Fruit fly (Drosophila melanogaster) whole organism, embryonic: Measurements from ENCODE around the gene bab2.

Experiments
- Adf1 ChIP-seq: fragments of 200-800 bp; sonication (Bioruptor generic); IDR thresholded peaks from 2 replicates; pipeline ENCODE4 v1.3.6; 2022; ENCODE audit warnings: missing biosample characterization, missing genetic modification characterization
- Awh ChIP-seq: fragments of 200-800 bp; sonication (Bioruptor generic); IDR thresholded peaks from 2 replicates; pipeline ENCODE4, ENCODE4 v1.3.6; 2022; ENCODE audit warnings: missing biosample characterization, missing genetic modification characterization
- Bgb ChIP-seq: fragments of 200-800 bp; sonication (Bioruptor generic); IDR thresholded peaks from 2 replicates; pipeline ENCODE4 v1.3.6; 2022; ENCODE audit warnings: missing biosample characterization, missing genetic modification characterization; ENCODE audit not compliant: partially characterized antibody
- CG10366 ChIP-seq: fragments of 200-800 bp; sonication (Bioruptor generic); IDR thresholded peaks from 2 replicates; pipeline ENCODE4 v1.3.6; 2022; ENCODE audit warnings: missing biosample characterization, missing genetic modification characterization
- CG10462 ChIP-seq: fragments of 200-800 bp; sonication (Bioruptor generic); optimal IDR thresholded peaks from 2 replicates; lab custom pipeline; 2016; ENCODE audit warnings: missing biosample characterization, missing genetic modification characterization
- CG10979 ChIP-seq: fragments of 200-800 bp; sonication (Bioruptor generic); optimal IDR thresholded peaks from 2 replicates; lab custom pipeline; 2018; ENCODE audit warnings: missing biosample characterization, mild to moderate bottlenecking, missing genetic modification characterization, moderate library complexity
- CG13296 ChIP-seq: fragments of 200-800 bp; sonication (Bioruptor generic); optimal IDR thresholded peaks from 3 replicates; lab custom pipeline; 2018; ENCODE audit warnings: missing biosample characterization, mild to moderate bottlenecking, missing genetic modification characterization
- CG1603 ChIP-seq: fragments of 200-800 bp; sonication (Bioruptor generic); optimal IDR thresholded peaks from 2 replicates; lab custom pipeline; 2019; ENCODE audit warnings: missing biosample characterization, mild to moderate bottlenecking, missing genetic modification characterization, moderate library complexity
- CG16863 ChIP-seq: fragments of 200-800 bp; sonication (Bioruptor generic); optimal IDR thresholded peaks from 3 replicates; lab custom pipeline; 2016; ENCODE audit warnings: missing biosample characterization, missing genetic modification characterization
- CG30020 ChIP-seq: fragments of 200-800 bp; optimal IDR thresholded peaks from 2 replicates; lab custom pipeline; 2019; ENCODE audit warnings: missing biosample characterization, mild to moderate bottlenecking, missing genetic modification characterization, moderate library complexity
- CG32767 ChIP-seq: fragments of 200-800 bp; sonication (Bioruptor generic); IDR thresholded peaks from 2 replicates; pipeline ENCODE4 v1.3.6; 2022; ENCODE audit warnings: missing biosample characterization, missing genetic modification characterization
- CG34376 ChIP-seq: fragments of 200-800 bp; sonication (Bioruptor generic); optimal IDR thresholded peaks from 2 replicates; lab custom pipeline; 2018; ENCODE audit warnings: missing biosample characterization, mild to moderate bottlenecking, missing genetic modification characterization
- CG4328 ChIP-seq: fragments of 200-800 bp; sonication (Bioruptor generic); optimal IDR thresholded peaks from 3 replicates; lab custom pipeline; 2017; ENCODE audit warnings: missing biosample characterization, missing genetic modification reagents, missing genetic modification characterization
- CG4707 ChIP-seq: fragments of 200-800 bp; sonication (Bioruptor generic); optimal IDR thresholded peaks from 2 replicates; lab custom pipeline; 2018; ENCODE audit warnings: missing biosample characterization, mild to moderate bottlenecking, missing genetic modification characterization, moderate library complexity
- CG6175 ChIP-seq: fragments of 200-800 bp; sonication (Bioruptor generic); IDR thresholded peaks from 3 replicates; pipeline ENCODE4 v1.3.6; 2022; ENCODE audit warnings: missing biosample characterization, missing genetic modification characterization
- CG8281 ChIP-seq: fragments of 200-800 bp; sonication (Bioruptor generic); optimal IDR thresholded peaks from 2 replicates; lab custom pipeline; 2018; ENCODE audit warnings: missing biosample characterization, mild to moderate bottlenecking, missing genetic modification characterization, moderate library complexity
- CG8359 ChIP-seq: fragments of 200-800 bp; sonication (Bioruptor generic); optimal IDR thresholded peaks from 2 replicates; lab custom pipeline; 2017; ENCODE audit warnings: missing biosample characterization, mild to moderate bottlenecking, missing genetic modification characterization, borderline replicate concordance
- CG9609 ChIP-seq: fragments of 200-800 bp; sonication (Bioruptor generic); optimal IDR thresholded peaks from 3 replicates; lab custom pipeline; 2016; ENCODE audit warnings: missing biosample characterization, missing genetic modification characterization
- CG9817 ChIP-seq: fragments of 200-800 bp; sonication (Bioruptor generic); optimal IDR thresholded peaks from 2 replicates; lab custom pipeline; 2018; ENCODE audit warnings: missing biosample characterization, mild to moderate bottlenecking, missing genetic modification characterization, moderate library complexity
- CG9876 ChIP-seq: fragments of 200-800 bp; sonication (Bioruptor generic); optimal IDR thresholded peaks from 2 replicates; lab custom pipeline; 2016; ENCODE audit warnings: missing biosample characterization, missing genetic modification characterization
- Chrac-16 ChIP-seq: fragments of 200-800 bp; sonication (Bioruptor generic); optimal IDR thresholded peaks from 3 replicates; lab custom pipeline; 2016; ENCODE audit warnings: missing biosample characterization, missing genetic modification characterization
- Fer3 ChIP-seq: fragments of 200-800 bp; sonication (Bioruptor generic); optimal IDR thresholded peaks from 2 replicates; lab custom pipeline; 2018; ENCODE audit warnings: missing biosample characterization, mild to moderate bottlenecking, missing genetic modification characterization, moderate library complexity
- HLH3B ChIP-seq: fragments of 200-800 bp; sonication (Bioruptor generic); IDR thresholded peaks from 2 replicates; pipeline ENCODE4 v1.3.6; 2022; ENCODE audit warnings: missing biosample characterization, missing genetic modification characterization
- Hsf ChIP-seq: fragments of 200-800 bp; sonication (Bioruptor generic); optimal IDR thresholded peaks from 3 replicates; lab custom pipeline; 2016; ENCODE audit warnings: missing biosample characterization, missing genetic modification characterization
- Neu2 ChIP-seq: fragments of 200-800 bp; sonication (Bioruptor generic); optimal IDR thresholded peaks from 3 replicates; lab custom pipeline; 2016; ENCODE audit warnings: missing biosample characterization, missing genetic modification characterization, borderline replicate concordance
- Rx ChIP-seq: fragments of 200-800 bp; sonication (Bioruptor generic); IDR thresholded peaks from 2 replicates; pipeline ENCODE4 v1.3.6; 2022; ENCODE audit warnings: missing biosample characterization, missing genetic modification characterization
- Sry-δ ChIP-seq: fragments of 200-800 bp; sonication (Bioruptor generic); optimal IDR thresholded peaks from 2 replicates; lab custom pipeline; 2016; ENCODE audit warnings: missing biosample characterization, missing genetic modification characterization
- Usf ChIP-seq: fragments of 200-800 bp; sonication (Bioruptor generic); optimal IDR thresholded peaks from 2 replicates; lab custom pipeline; 2017; ENCODE audit warnings: missing genotype, missing biosample characterization, missing genetic modification characterization
- abd-A ChIP-seq: fragments of 200-800 bp; sonication (Bioruptor generic); optimal IDR thresholded peaks from 3 replicates; lab custom pipeline; 2019; ENCODE audit warnings: missing biosample characterization, mild to moderate bottlenecking, missing genetic modification characterization, moderate library complexity
- chinmo ChIP-seq: fragments of 200-800 bp; sonication (Bioruptor generic); IDR thresholded peaks from 4 replicates; pipeline ENCODE4 v1.3.6; 2022; ENCODE audit warnings: missing biosample characterization, missing genetic modification characterization; ENCODE audit not compliant: partially characterized antibody
- chm ChIP-seq: fragments of 200-800 bp; sonication (Bioruptor generic); IDR thresholded peaks from 2 replicates; pipeline ENCODE4 v1.3.6; 2022; ENCODE audit warnings: missing biosample characterization, missing genetic modification characterization
- danr ChIP-seq: fragments of 200-800 bp; sonication (Bioruptor generic); IDR thresholded peaks from 2 replicates; pipeline ENCODE4 v1.3.6; 2022; ENCODE audit warnings: missing biosample characterization, missing genetic modification characterization
- dmrt11E ChIP-seq: fragments of 200-800 bp; sonication (Bioruptor generic); optimal IDR thresholded peaks from 3 replicates; lab custom pipeline; 2018; ENCODE audit warnings: missing biosample characterization, mild to moderate bottlenecking, missing genetic modification characterization, moderate library complexity
- dpn ChIP-seq, 2 experiments: fragments of 200-800 bp; sonication (Bioruptor generic); optimal IDR thresholded peaks; 3 replicates each; lab custom pipeline; 2016; ENCODE audit warnings: missing biosample characterization in 2 of 2, missing genetic modification characterization in 2 of 2
- fd3F ChIP-seq: fragments of 200-800 bp; sonication (Bioruptor generic); optimal IDR thresholded peaks from 2 replicates; lab custom pipeline; 2018; ENCODE audit warnings: missing biosample characterization, mild to moderate bottlenecking, missing genetic modification characterization, moderate library complexity
- fd96Cb ChIP-seq: fragments of 200-800 bp; sonication (Bioruptor generic); optimal IDR thresholded peaks from 2 replicates; lab custom pipeline; 2018; ENCODE audit warnings: missing biosample characterization, mild to moderate bottlenecking, missing genetic modification characterization, moderate library complexity
- gfzf ChIP-seq: fragments of 200-800 bp; sonication (Bioruptor generic); optimal IDR thresholded peaks from 2 replicates; lab custom pipeline; 2016; ENCODE audit warnings: missing biosample characterization, mild to moderate bottlenecking, missing genetic modification characterization, moderate library complexity
- gsb ChIP-seq: fragments of 200-800 bp; sonication (Bioruptor generic); IDR thresholded peaks from 2 replicates; pipeline ENCODE4 v1.3.6; 2022; ENCODE audit warnings: missing biosample characterization, missing genetic modification characterization
- jumu ChIP-seq: fragments of 200-800 bp; sonication (Bioruptor generic); optimal IDR thresholded peaks from 3 replicates; lab custom pipeline; 2016; ENCODE audit warnings: missing biosample characterization, missing genetic modification characterization
- lola ChIP-seq, 3 experiments: fragments of >200 bp in 2 of 3; fragments of 200-800 bp in 1 of 3; sonication (Bioruptor generic) in 1 of 3; optimal IDR thresholded peaks; 2 replicates each; lab custom pipeline; 2017 to 2019; ENCODE audit warnings: missing biosample characterization in 3 of 3, missing genetic modification characterization in 3 of 3, mild to moderate bottlenecking in 1 of 3, moderate library complexity in 1 of 3
- nerfin-2 ChIP-seq: fragments of 200-800 bp; sonication (Bioruptor generic); IDR thresholded peaks from 2 replicates; pipeline ENCODE4 v1.3.6; 2022; ENCODE audit warnings: missing biosample characterization, missing genetic modification characterization; ENCODE audit not compliant: partially characterized antibody
- ranshi ChIP-seq: fragments of 200-800 bp; sonication (Bioruptor generic); IDR thresholded peaks from 2 replicates; pipeline ENCODE4 v1.3.6; 2022; ENCODE audit warnings: missing biosample characterization, missing genetic modification characterization
- ro ChIP-seq: fragments of 200-800 bp; sonication (Bioruptor generic); IDR thresholded peaks from 2 replicates; pipeline ENCODE4 v1.3.6; 2022; ENCODE audit warnings: missing biosample characterization, missing genetic modification characterization
- row ChIP-seq: fragments of 200-800 bp; sonication (Bioruptor generic); IDR thresholded peaks from 3 replicates; pipeline ENCODE4 v1.3.6; 2022; ENCODE audit warnings: missing biosample characterization, missing genetic modification characterization
- sna ChIP-seq: fragments of 200-800 bp; sonication (Bioruptor generic); IDR thresholded peaks from 2 replicates; pipeline ENCODE4 v1.3.6; 2022; ENCODE audit warnings: missing biosample characterization, missing genetic modification characterization; ENCODE audit not compliant: partially characterized antibody
- tx ChIP-seq: fragments of 200-800 bp; sonication (Bioruptor generic); optimal IDR thresholded peaks from 2 replicates; lab custom pipeline; 2016; ENCODE audit warnings: missing biosample characterization, missing genetic modification characterization
- unc-4 ChIP-seq: fragments of 200-800 bp; sonication (Bioruptor generic); IDR thresholded peaks from 2 replicates; pipeline ENCODE4 v1.3.6; 2022; ENCODE audit warnings: missing biosample characterization, missing genetic modification characterization; ENCODE audit not compliant: partially characterized antibody
- usp ChIP-seq: fragments of >200 bp; optimal IDR thresholded peaks from 2 replicates; lab custom pipeline; 2017; ENCODE audit warnings: missing biosample characterization, missing genetic modification characterization
- yki ChIP-seq: fragments of >200 bp; optimal IDR thresholded peaks from 3 replicates; lab custom pipeline; 2018
- zen ChIP-seq: fragments of 200-800 bp; sonication (Bioruptor generic); optimal IDR thresholded peaks from 3 replicates; lab custom pipeline; 2018; ENCODE audit warnings: missing biosample characterization, mild to moderate bottlenecking, missing genetic modification characterization, moderate library complexity
- zfh1 ChIP-seq: fragments of 200-800 bp; sonication (Bioruptor generic); IDR thresholded peaks from 3 replicates; pipeline ENCODE4 v1.3.6; 2022; ENCODE audit warnings: missing biosample characterization, missing genetic modification characterization

The bab2 gene

DNA sequence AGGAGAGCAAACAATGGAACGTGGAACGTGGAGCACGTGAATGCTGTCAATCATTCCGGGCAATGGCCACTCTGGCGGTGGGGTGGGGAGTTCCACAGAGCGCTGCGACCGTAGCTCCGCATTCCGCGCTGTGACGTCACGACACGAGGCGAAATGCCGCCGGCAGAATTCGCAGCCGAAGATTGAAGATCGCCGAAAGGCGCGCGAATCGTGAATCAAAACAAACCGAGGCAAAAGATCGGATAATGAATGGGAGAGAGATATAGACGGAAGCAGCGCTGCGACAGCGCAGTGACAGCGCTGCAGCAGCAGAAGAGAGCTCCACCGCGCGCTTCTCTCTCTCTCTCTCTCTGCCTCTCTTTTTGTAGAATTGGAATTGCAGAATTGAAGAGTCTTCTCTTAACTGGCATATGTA lies 78.5 kb downstream of the bab2 start (continued):
- TF ChIP-seq danr (GFP tag; lab: Robert Waterston, UW) (no peak), CG10979 (tag; lab: Kevin White, UChicago) (no peak), tx (no peak), Adf1 (GFP tag; lab: Robert Waterston, UW) (peak; percentile 98), yki (lab: Kevin White, UChicago) (peak; percentile 81), Hsf (GFP tag; lab: Kevin White, UChicago) (no peak), CG1603 (tag; lab: Kevin White, UChicago) (no peak), CG8359 (GFP tag; lab: Kevin White, UChicago) (no peak), fd96Cb (tag; lab: Kevin White, UChicago) (no peak), CG9609 (no peak), sna (GFP tag; lab: Robert Waterston, UW) (peak; percentile 51), dmrt11E (tag; lab: Kevin White, UChicago) (no peak), unc-4 (no peak), CG16863 (GFP tag; lab: Kevin White, UChicago) (no peak), Awh (GFP tag; lab: Robert Waterston, UW) (no peak), CG30020 (tag; lab: Kevin White, UChicago) (no peak), chinmo (peak; percentile 93), HLH3B (no peak), zen (tag; lab: Kevin White, UChicago) (no peak), row (no peak), dpn (GFP tag; optimal IDR thresholded peaks at IDR 0.05; lab: Kevin White, UChicago) (no peak), Chrac-16 (GFP tag; lab: Kevin White, UChicago) (no peak), CG13296 (GFP tag; lab: Kevin White, UChicago) (no peak), usp (GFP tag; lab: Kevin White, UChicago) (no peak), zfh1 (GFP tag; lab: Robert Waterston, UW) (peak; percentile 28; the same call in 1 of the 3 replicates), CG9876 (GFP tag; lab: Kevin White, UChicago) (no peak), nerfin-2 (GFP tag; lab: Robert Waterston, UW) (no peak), gsb (GFP tag; lab: Robert Waterston, UW) (no peak), CG34376 (GFP tag; lab: Kevin White, UChicago) (no peak), CG4707 (GFP tag; lab: Kevin White, UChicago) (no peak), Usf (GFP tag; lab: Kevin White, UChicago) (no peak), CG9817 (tag; lab: Kevin White, UChicago) (no peak), CG6175 (GFP tag; lab: Robert Waterston, UW) (no peak), Fer3 (tag; lab: Kevin White, UChicago) (no peak), Rx (GFP tag; lab: Robert Waterston, UW) (no peak), abd-A (peak; percentile 12), chm (GFP tag; lab: Robert Waterston, UW) (no peak), ranshi (GFP tag; lab: Robert Waterston, UW) (0 out of 2 replicates have a peak, but pooled peaks have one; percentile 11), CG8281 (tag; lab: Kevin White, UChicago) (no peak), jumu (no peak), Sry-δ (GFP tag; lab: Kevin White, UChicago) (no peak), CG32767 (peak; percentile 44; the same call in 1 of the 2 replicates), Neu2 (GFP tag; lab: Kevin White, UChicago) (no peak), fd3F (GFP tag; lab: Kevin White, UChicago) (no peak), CG10366 (GFP tag; lab: Robert Waterston, UW) (no peak), CG10462 (GFP tag; lab: Kevin White, UChicago) (no peak), lola (GFP tag; optimal IDR thresholded peaks at IDR 0.05; lab: Kevin White, UChicago) (no peak), gfzf (GFP tag; lab: Kevin White, UChicago) (no peak), ro (GFP tag; lab: Robert Waterston, UW) (no peak), CG4328 (no peak), Bgb (GFP tag; lab: Robert Waterston, UW) (peak; percentile 18; the same call in 1 of the 2 replicates)
